Worm (Caenorhabditis elegans): ENCODE data around the gene F55G1.6.

ce11 chrIV:7440238-7440637, 33.1 kb upstream of the F55G1.6 start:
- no peak for TF ChIP-seq flt-1 (GFP tag; IDR thresholded peaks at IDR 0.05)
- TF ChIP-seq ref-1 (GFP tag; conservative IDR thresholded peaks at IDR 0.05), result no peak
- TF ChIP-seq klf-2 (GFP tag; conservative IDR thresholded peaks at IDR 0.05), result no peak
- no peak for TF ChIP-seq tab-1 (GFP tag; IDR thresholded peaks at IDR 0.05)
